Worm (Caenorhabditis elegans): ENCODE results near the gene ogr-2.

The ogr-2 gene

ce11 chrII:10040834-10041233 is at the start of gene ogr-2:
Gene ogr-2 (plus strand): TSS chrII:10041134.
- TF ChIP-seq mes-2 (tag; optimal IDR thresholded peaks at IDR 0.05; ENCODE audit: poor library complexity, severe bottlenecking): no peak
- TF ChIP-seq nhr-11 (tag; optimal IDR thresholded peaks at IDR 0.05): no peak
- no peak for TF ChIP-seq zag-1 (tag; optimal IDR thresholded peaks at IDR 0.05)
- no peak for TF ChIP-seq R02D3.7 (tag; optimal IDR thresholded peaks at IDR 0.05)
- no peak for TF ChIP-seq aly-2 (tag; optimal IDR thresholded peaks at IDR 0.05)
- TF ChIP-seq ceh-28 (tag; optimal IDR thresholded peaks at IDR 0.05): no peak
- no peak for TF ChIP-seq unc-39 (tag; optimal IDR thresholded peaks at IDR 0.05)
- TF ChIP-seq nhr-10 (tag; optimal IDR thresholded peaks at IDR 0.05): no peak
- TF ChIP-seq lim-7 (GFP tag; IDR thresholded peaks at IDR 0.05): no peak
- no peak for TF ChIP-seq F37D6.2 (tag; optimal IDR thresholded peaks at IDR 0.05)
- no peak for TF ChIP-seq set-16 (GFP tag; IDR thresholded peaks at IDR 0.05)

- TF ChIP-seq Y48G9A.11 (GFP tag; IDR thresholded peaks at IDR 0.05): no peak
- TF ChIP-seq fkh-10 (GFP tag; optimal IDR thresholded peaks at IDR 0.05): peak; percentile 7
- no peak for TF ChIP-seq nhr-25 (tag; optimal IDR thresholded peaks at IDR 0.05; ENCODE audit: borderline replicate concordance, insufficient read depth)
- TF ChIP-seq lin-38 (GFP tag; IDR thresholded peaks at IDR 0.05): no peak
Observed at ce11 chrII:9992474-9992873, 48.5 kb upstream of the ogr-2 start.

- TF ChIP-seq ceh-20 (GFP tag; IDR thresholded peaks at IDR 0.05) (peak; percentile 14; the same call in 1 of the 2 replicates), ces-1 (GFP tag; optimal IDR thresholded peaks at IDR 0.05) (no peak), dmd-8 (GFP tag; IDR thresholded peaks at IDR 0.05) (no peak), tra-1 (GFP tag; IDR thresholded peaks at IDR 0.05) (no peak), ceh-62 (tag; optimal IDR thresholded peaks at IDR 0.05) (no peak), unc-62 (GFP tag; optimal IDR thresholded peaks at IDR 0.05 in 1 of 2) (peak in 1 of 2 experiments; percentile 91), unc-62 (tag; optimal IDR thresholded peaks at IDR 0.05) (no peak), nhr-11 (tag; optimal IDR thresholded peaks at IDR 0.05) (peak; percentile 39), snpc-1.2 (GFP tag; IDR thresholded peaks at IDR 0.05) (no peak), mdt-29 (GFP tag; IDR thresholded peaks at IDR 0.05) (no peak), unc-130 (GFP tag; optimal IDR thresholded peaks at IDR 0.05) (no peak)
Observed at ce11 chrII:9994679-9995078, 46.3 kb upstream of the ogr-2 start.

- TF ChIP-seq set-16 (GFP tag; IDR thresholded peaks at IDR 0.05) (no peak), ceh-82 (tag; optimal IDR thresholded peaks at IDR 0.05) (no peak), hif-1 (tag; optimal IDR thresholded peaks at IDR 0.05) (no peak), spr-1 (tag; optimal IDR thresholded peaks at IDR 0.05) (no peak), mdl-1 (tag; optimal IDR thresholded peaks at IDR 0.05) (peak in 1 of 2 experiments; percentile 55), lin-15B (tag; optimal IDR thresholded peaks at IDR 0.05) (no peak), zip-2 (tag; optimal IDR thresholded peaks at IDR 0.05) (no peak), tra-1 (GFP tag; IDR thresholded peaks at IDR 0.05) (peak; percentile 72; the same call in 1 of the 2 replicates), nhr-111 (GFP tag; optimal IDR thresholded peaks at IDR 0.05) (no peak), hlh-30 (tag; optimal IDR thresholded peaks at IDR 0.05; ENCODE audit: insufficient read depth) (peak; percentile 39), aha-1 (tag) (no peak), mxl-3 (GFP tag; optimal IDR thresholded peaks at IDR 0.05) (no peak), lin-29 (GFP tag; IDR thresholded peaks at IDR 0.05) (no peak), nhr-28 (tag; optimal IDR thresholded peaks at IDR 0.05) (peak; percentile 96), ceh-20 (GFP tag; IDR thresholded peaks at IDR 0.05) (peak; percentile 92), daf-19 (GFP tag; conservative IDR thresholded peaks at IDR 0.05) (no peak), ceh-62 (tag; optimal IDR thresholded peaks at IDR 0.05) (no peak), ztf-7 (tag; optimal IDR thresholded peaks at IDR 0.05) (no peak), zfp-2 (tag; optimal IDR thresholded peaks at IDR 0.05) (no peak), skn-1 (tag; optimal IDR thresholded peaks at IDR 0.05) (no peak), nhr-77 (tag; optimal IDR thresholded peaks at IDR 0.05) (peak; percentile 93), nhr-10 (tag; optimal IDR thresholded peaks at IDR 0.05) (peak; percentile 57), vab-7 (GFP tag; IDR thresholded peaks at IDR 0.05) (no peak), lin-13 (GFP tag; optimal IDR thresholded peaks at IDR 0.05) (no peak), nhr-102 (tag; optimal IDR thresholded peaks at IDR 0.05) (peak; percentile 55), madf-5 (GFP tag; IDR thresholded peaks at IDR 0.05) (no peak), ctbp-1 (GFP tag; IDR thresholded peaks at IDR 0.05) (no peak), R02D3.7 (tag; optimal IDR thresholded peaks at IDR 0.05) (no peak), mep-1 (tag; optimal IDR thresholded peaks at IDR 0.05) (peak; percentile 44)
Observed at ce11 chrII:10001065-10001464, 39.9 kb upstream of the ogr-2 start, which contains the start of gene nlt-1. Gene nlt-1 (minus strand): TSS chrII:10001142.
